Worm (Caenorhabditis elegans) whole organism, young adult: Measurements from ENCODE around the gene F35B12.9.
A peak's percentile ranks its signal among the peaks of the same experiment; 100 is the strongest.

Source experiments
- B0336.3 ChIP-seq: fragments of 200-800 bp; sonication (Bioruptor generic); IDR thresholded peaks from 2 replicates; pipeline ENCODE4 v1.3.6; 2022; ENCODE audit warnings: missing genetic modification characterization, missing compliant biosample characterization
- D2030.7 ChIP-seq: fragments of 200-800 bp; sonication (Bioruptor generic); IDR thresholded peaks from 2 replicates; pipeline ENCODE4 v1.3.6; 2022; ENCODE audit warnings: missing genetic modification reagents, missing genetic modification characterization, missing compliant biosample characterization
- F10E7.11 ChIP-seq: sonication (generic microtip); optimal IDR thresholded peaks from 2 replicates; lab custom pipeline; 2017; ENCODE audit warnings: mild to moderate bottlenecking, missing genetic modification characterization, moderate library complexity, missing compliant biosample characterization
- F22D6.2 ChIP-seq: sonication (generic microtip); optimal IDR thresholded peaks from 2 replicates; lab custom pipeline; 2016; ENCODE audit warnings: mild to moderate bottlenecking, missing genetic modification characterization, missing compliant biosample characterization
- F23B12.7 ChIP-seq: sonication (generic microtip); optimal IDR thresholded peaks from 2 replicates; lab custom pipeline; 2017; ENCODE audit warnings: missing genetic modification characterization, mild to moderate bottlenecking, missing compliant biosample characterization, antibody characterized with exemption, moderate library complexity; ENCODE audit not compliant: insufficient read depth
- F39B2.1 ChIP-seq: fragments of 200-800 bp; sonication (Bioruptor generic); IDR thresholded peaks from 2 replicates; pipeline ENCODE4 v1.3.6; 2022; ENCODE audit warnings: missing genetic modification reagents, missing genetic modification characterization, missing compliant biosample characterization
- F55B11.4 ChIP-seq: sonication (generic microtip); optimal IDR thresholded peaks from 2 replicates; lab custom pipeline; 2016; ENCODE audit warnings: missing compliant biosample characterization, missing genetic modification characterization, borderline replicate concordance; ENCODE audit not compliant: insufficient read depth
- K12H6.12 ChIP-seq: fragments of 200-800 bp; sonication (Bioruptor generic); optimal IDR thresholded peaks from 2 replicates; lab custom pipeline; 2018; ENCODE audit warnings: mild to moderate bottlenecking, missing genetic modification characterization, missing compliant biosample characterization
- Y79H2A.3 ChIP-seq: fragments of 200-800 bp; sonication (Bioruptor generic); conservative IDR thresholded peaks from 2 replicates; pipeline ENCODE4 v1.3.6; 2022; ENCODE audit warnings: missing genetic modification reagents, missing genetic modification characterization, missing compliant biosample characterization
- ccch-3 ChIP-seq: fragments of 200-800 bp; sonication (Bioruptor generic); optimal IDR thresholded peaks from 2 replicates; lab custom pipeline; 2018; ENCODE audit warnings: mild to moderate bottlenecking, missing genetic modification characterization, missing compliant biosample characterization
- cebp-1 ChIP-seq, 2 experiments: fragments of 200-800 bp in 1 of 2; sonication (Bioruptor generic) in 1 of 2; sonication (generic microtip) in 1 of 2; IDR thresholded peaks in 1 of 2; optimal IDR thresholded peaks in 1 of 2; 2 replicates each; pipeline versions ENCODE4 v1.3.6 to Lab custom; 2017 to 2022; ENCODE audit warnings: missing compliant biosample characterization in 2 of 2, missing genetic modification characterization in 2 of 2, mild to moderate bottlenecking in 1 of 2, missing genetic modification reagents in 1 of 2, moderate library complexity in 1 of 2
- ceh-27 ChIP-seq: fragments of 200-800 bp; sonication (Bioruptor generic); optimal IDR thresholded peaks from 2 replicates; lab custom pipeline; 2018; ENCODE audit warnings: mild to moderate bottlenecking, missing genetic modification characterization, moderate library complexity, missing compliant biosample characterization
- dox-1 ChIP-seq: fragments of 200-800 bp; sonication (Bioruptor generic); IDR thresholded peaks from 2 replicates; pipeline ENCODE4 v1.3.6; 2022; ENCODE audit warnings: missing genetic modification reagents, missing genetic modification characterization, missing compliant biosample characterization
- egrh-3 ChIP-seq: fragments of 200-800 bp; sonication (Bioruptor generic); IDR thresholded peaks from 2 replicates; pipeline ENCODE4 v1.3.6; 2022; ENCODE audit warnings: missing genetic modification reagents, missing genetic modification characterization, missing compliant biosample characterization
- him-1 ChIP-seq: sonication (generic microtip); optimal IDR thresholded peaks from 2 replicates; lab custom pipeline; 2016; ENCODE audit warnings: missing genotype, missing genetic modification reagents, missing genetic modification characterization, missing compliant biosample characterization
- hlh-12 ChIP-seq: sonication (generic microtip); optimal IDR thresholded peaks from 2 replicates; lab custom pipeline; 2016; ENCODE audit warnings: missing genetic modification characterization, missing compliant biosample characterization
- hmg-20 ChIP-seq: fragments of 200-800 bp; sonication (Bioruptor generic); IDR thresholded peaks from 2 replicates; pipeline ENCODE4 v1.3.6; 2022; ENCODE audit warnings: missing genetic modification reagents, missing genetic modification characterization, missing compliant biosample characterization
- let-607 ChIP-seq, 2 experiments: fragments of 200-800 bp in 1 of 2; sonication (Bioruptor generic) in 1 of 2; sonication (generic microtip) in 1 of 2; optimal IDR thresholded peaks; 2 replicates each; lab custom pipeline; 2016 to 2018; ENCODE audit warnings: mild to moderate bottlenecking in 2 of 2, missing compliant biosample characterization in 2 of 2, missing genetic modification characterization in 2 of 2, moderate library complexity in 2 of 2, missing genotype in 1 of 2
- lin-26 ChIP-seq: fragments of 200-800 bp; sonication (Bioruptor generic); IDR thresholded peaks from 2 replicates; pipeline ENCODE4 v1.3.6; 2022; ENCODE audit warnings: missing genetic modification reagents, missing genetic modification characterization, missing compliant biosample characterization
- lir-1 ChIP-seq: fragments of 200-800 bp; sonication (Bioruptor generic); conservative IDR thresholded peaks from 2 replicates; pipeline ENCODE4 v1.3.6; 2022; ENCODE audit warnings: missing genetic modification reagents, missing genetic modification characterization, missing compliant biosample characterization
- madf-10 ChIP-seq: sonication (generic microtip); optimal IDR thresholded peaks from 2 replicates; lab custom pipeline; 2016; ENCODE audit warnings: mild to moderate bottlenecking, missing genetic modification characterization, missing compliant biosample characterization
- mes-4 ChIP-seq: sonication (generic microtip); optimal IDR thresholded peaks from 2 replicates; lab custom pipeline; 2016; ENCODE audit warnings: missing genotype, missing genetic modification characterization, missing compliant biosample characterization
- mxl-1 ChIP-seq: sonication (generic microtip); optimal IDR thresholded peaks from 2 replicates; lab custom pipeline; 2016; ENCODE audit warnings: missing genetic modification characterization, missing compliant biosample characterization
- nfyb-1 ChIP-seq: fragments of 200-800 bp; sonication (Bioruptor generic); IDR thresholded peaks from 2 replicates; pipeline ENCODE4 v1.3.6; 2022; ENCODE audit warnings: missing genetic modification reagents, missing genetic modification characterization, missing compliant biosample characterization
- nhr-179 ChIP-seq: sonication (generic microtip); optimal IDR thresholded peaks from 2 replicates; lab custom pipeline; 2016; ENCODE audit warnings: mild to moderate bottlenecking, missing genetic modification characterization, missing compliant biosample characterization
- nhr-80 ChIP-seq: sonication (generic microtip); optimal IDR thresholded peaks from 2 replicates; lab custom pipeline; 2016; ENCODE audit warnings: missing genetic modification characterization, missing compliant biosample characterization
- rec-8 ChIP-seq, 2 experiments: sonication (generic microtip); optimal IDR thresholded peaks; 2 replicates each; lab custom pipeline; 2016; ENCODE audit warnings: mild to moderate bottlenecking in 2 of 2, missing genetic modification characterization in 2 of 2, missing genetic modification reagents in 2 of 2, missing genotype in 2 of 2, missing biosample characterization in 1 of 2, missing compliant biosample characterization in 1 of 2, moderate library complexity in 1 of 2
- rpc-1 ChIP-seq, 2 experiments: fragments of 150-350 bp in 1 of 2; sonication (generic microtip) in 1 of 2; optimal IDR thresholded peaks; 2 replicates each; lab custom pipeline; 2014 to 2018; ENCODE audit warnings: missing biosample characterization in 1 of 2, missing genetic modification characterization in 1 of 2, missing genetic modification reagents in 1 of 2, missing genotype in 1 of 2
- snpc-3.4 ChIP-seq: sonication (generic microtip); optimal IDR thresholded peaks from 2 replicates; lab custom pipeline; 2017; ENCODE audit warnings: missing genetic modification characterization, mild to moderate bottlenecking, missing compliant biosample characterization, antibody characterized with exemption, moderate library complexity, missing genotype, missing genetic modification reagents
- somi-1 ChIP-seq: fragments of 200-800 bp; sonication (Bioruptor generic); optimal IDR thresholded peaks from 2 replicates; lab custom pipeline; 2018; ENCODE audit warnings: mild to moderate bottlenecking, missing genetic modification characterization, missing compliant biosample characterization
- zfh-2 ChIP-seq: fragments of 200-800 bp; sonication (Bioruptor generic); conservative IDR thresholded peaks from 2 replicates; pipeline ENCODE4 v1.3.6; 2022; ENCODE audit warnings: missing genetic modification reagents, missing genetic modification characterization, missing compliant biosample characterization
- zim-3 ChIP-seq: sonication (generic microtip); optimal IDR thresholded peaks from 2 replicates; lab custom pipeline; 2017; ENCODE audit warnings: mild to moderate bottlenecking, missing genetic modification characterization, moderate library complexity, missing compliant biosample characterization

The F35B12.9 gene

DNA sequence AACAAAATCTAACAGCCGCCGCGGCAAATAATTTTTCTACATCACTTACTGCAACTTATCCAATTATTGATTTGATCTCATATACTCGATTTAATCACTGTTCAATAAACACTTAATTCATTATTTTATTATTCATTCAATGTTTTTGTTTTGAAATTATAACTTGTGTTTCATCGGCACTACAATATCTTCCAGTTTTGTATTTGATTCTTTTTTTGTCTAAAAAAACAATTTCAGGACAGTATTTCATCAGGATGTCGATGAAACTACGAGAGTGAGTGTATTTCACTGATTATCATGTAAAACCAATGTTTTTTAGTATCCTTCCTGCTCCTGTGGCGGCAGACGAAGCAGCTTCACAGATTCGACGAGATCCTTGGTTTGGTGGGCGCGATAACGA lies 44.3 kb downstream of the F35B12.9 start, which contains the start of gene skp-1:
TSS of gene skp-1 (plus strand) at position 238 of the 400 bp plus-strand sequence.
- TF ChIP-seq snpc-3.4 (tag; lab: Kevin White, UChicago) (no peak), zfh-2 (GFP tag; lab: Robert Waterston, UW) (no peak), ceh-27 (GFP tag; lab: Kevin White, UChicago) (no peak), lir-1 (GFP tag; lab: Robert Waterston, UW) (no peak), mes-4 (no peak), nhr-179 (tag; lab: Kevin White, UChicago) (no peak), B0336.3 (GFP tag; lab: Robert Waterston, UW) (no peak; the same call in 1 of the 2 replicates), F39B2.1 (GFP tag; lab: Robert Waterston, UW) (no peak), rpc-1 (optimal IDR thresholded peaks at IDR 0.05; lab: Kevin White, UChicago) (no peak), rpc-1 (tag; optimal IDR thresholded peaks at IDR 0.05; lab: Kevin White, UChicago) (no peak), hlh-12 (tag; lab: Kevin White, UChicago) (no peak), rec-8 (tag; optimal IDR thresholded peaks at IDR 0.05; lab: Kevin White, UChicago) (no peak), Y79H2A.3 (GFP tag; lab: Robert Waterston, UW) (no peak), madf-10 (tag; lab: Kevin White, UChicago) (no peak), somi-1 (GFP tag; lab: Kevin White, UChicago) (no peak)

DNA sequence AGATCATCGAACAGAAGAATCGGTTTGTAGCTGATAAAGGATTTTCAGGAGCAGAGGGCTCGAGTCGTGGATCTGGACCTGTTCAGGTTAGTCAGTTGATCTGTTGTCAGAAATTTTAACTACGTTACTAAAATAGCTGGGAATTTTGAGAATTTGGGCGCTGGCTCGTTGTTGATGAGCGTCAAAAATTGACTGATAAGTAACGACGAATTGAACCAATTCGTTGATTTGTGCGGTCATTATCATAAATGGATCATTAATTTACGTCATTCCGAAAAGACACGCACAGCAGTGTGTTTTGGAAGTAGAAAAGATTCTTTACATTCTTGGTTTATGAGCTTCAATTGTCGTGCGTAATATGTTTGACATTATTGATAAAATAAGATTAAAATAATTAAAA lies 46.9 kb downstream of the F35B12.9 start:
- TF ChIP-seq F23B12.7 (tag; lab: Kevin White, UChicago) (no peak), him-1 (tag; lab: Kevin White, UChicago) (no peak), egrh-3 (GFP tag; lab: Robert Waterston, UW) (no peak), F55B11.4 (tag; lab: Kevin White, UChicago) (no peak)

DNA sequence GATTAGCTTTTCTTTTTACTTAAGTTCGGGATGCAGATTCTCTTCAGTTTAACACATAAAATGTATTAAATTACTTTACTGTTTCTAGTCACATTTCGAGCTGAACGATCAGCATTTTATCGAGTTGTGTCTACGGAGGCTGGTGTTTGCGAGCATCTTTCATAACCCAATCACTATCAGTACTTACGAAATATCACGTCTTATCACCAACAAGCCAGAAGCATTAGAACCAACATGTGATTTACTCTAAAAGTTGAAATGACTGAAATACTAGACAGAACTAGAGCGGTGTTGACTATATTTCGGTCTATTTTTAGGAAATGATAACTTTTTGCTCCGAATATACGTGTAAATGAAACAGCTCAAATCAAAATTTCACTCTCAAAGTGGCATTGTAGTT lies 47.5 kb downstream of the F35B12.9 start:
- TF ChIP-seq nhr-80 (tag; lab: Kevin White, UChicago) (peak; percentile 47), ccch-3 (GFP tag; lab: Kevin White, UChicago) (no peak), cebp-1 (GFP tag; IDR thresholded peaks at IDR 0.05; lab: Robert Waterston, UW) (peak; percentile 88), cebp-1 (tag; optimal IDR thresholded peaks at IDR 0.05; lab: Kevin White, UChicago) (peak; percentile 87)

DNA sequence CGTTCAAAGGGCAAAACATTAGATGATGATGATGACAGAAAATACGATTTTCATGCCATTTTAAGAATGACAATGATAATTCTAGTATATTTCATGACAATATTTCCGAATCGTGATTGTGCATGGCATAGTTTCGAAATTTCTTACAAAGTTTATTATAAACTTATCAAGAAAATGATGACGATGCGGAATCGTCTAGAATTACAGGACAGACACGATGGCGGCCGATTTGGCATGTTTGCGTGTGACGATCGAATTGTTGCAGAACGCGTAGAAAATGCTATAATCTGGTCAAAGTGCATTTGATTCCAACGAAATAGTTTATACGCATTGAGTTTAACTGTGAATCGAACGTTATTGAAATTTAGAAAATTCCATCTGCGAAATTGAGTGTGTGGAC lies 48.3 kb downstream of the F35B12.9 start:
- TF ChIP-seq F10E7.11: no peak
- no peak for TF ChIP-seq zim-3
- TF ChIP-seq madf-10 (tag; lab: Kevin White, UChicago): no peak
- TF ChIP-seq F22D6.2 (tag; lab: Kevin White, UChicago): no peak
- TF ChIP-seq lin-26 (GFP tag; lab: Robert Waterston, UW): no peak
- TF ChIP-seq rec-8 (tag; optimal IDR thresholded peaks at IDR 0.05; lab: Kevin White, UChicago): no peak
- TF ChIP-seq D2030.7 (GFP tag; lab: Robert Waterston, UW): no peak
- TF ChIP-seq K12H6.12 (tag; lab: Kevin White, UChicago): no peak
- no peak for TF ChIP-seq nfyb-1
- no peak for TF ChIP-seq dox-1
- TF ChIP-seq mxl-1 (tag; lab: Kevin White, UChicago): no peak
- TF ChIP-seq hmg-20 (GFP tag; lab: Robert Waterston, UW): no peak
- no peak for TF ChIP-seq let-607 (tag; optimal IDR thresholded peaks at IDR 0.05; lab: Kevin White, UChicago)
